Fruit fly (Drosophila melanogaster): ENCODE data around the gene Spn28F.

DNA sequence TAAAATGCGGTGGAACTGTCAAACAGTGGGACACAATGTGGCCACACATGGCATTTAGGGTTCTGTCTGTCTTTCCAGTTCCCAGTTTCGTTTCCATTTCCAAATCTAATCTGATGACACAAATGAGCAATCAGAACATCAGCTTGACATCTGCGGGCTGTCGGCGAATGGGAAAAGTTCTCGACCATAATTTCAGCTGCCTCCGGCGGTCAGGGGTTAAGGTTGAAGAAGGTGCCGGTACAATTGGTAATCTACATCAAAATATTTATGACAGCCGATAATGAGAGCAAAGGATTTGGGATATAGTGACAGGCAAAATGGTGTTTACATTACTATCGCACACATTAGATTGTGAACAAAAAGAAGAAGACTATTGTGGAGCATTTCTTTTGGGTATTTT is 40.3 kb upstream of the Spn28F start:
- TF ChIP-seq Hr78 (GFP tag; optimal IDR thresholded peaks at IDR 0.05) (no peak), psq (GFP tag; optimal IDR thresholded peaks at IDR 0.05) (no peak), usp (GFP tag; optimal IDR thresholded peaks at IDR 0.05) (no peak), GATAd (GFP tag; optimal IDR thresholded peaks at IDR 0.05) (no peak), Dif (GFP tag; optimal IDR thresholded peaks at IDR 0.05; ENCODE audit: partially characterized antibody) (no peak), Abd-B (GFP tag; optimal IDR thresholded peaks at IDR 0.05) (no peak)
